Fruit fly (Drosophila melanogaster) whole organism, embryonic: ENCODE results near the gene CG3587.

ENCODE experiments used
- ATbp ChIP-seq: fragments of 200-800 bp; sonication (Bioruptor generic); optimal IDR thresholded peaks from 2 replicates; lab custom pipeline; 2017; ENCODE audit warnings: missing biosample characterization, mild to moderate bottlenecking, missing genetic modification characterization, missing genetic modification reagents
- Aef1 ChIP-seq: fragments of 200-800 bp; sonication (Bioruptor generic); IDR thresholded peaks from 3 replicates; pipeline ENCODE4 v1.3.6; 2022; ENCODE audit warnings: missing biosample characterization, missing genetic modification characterization
- Atf-2 ChIP-seq: fragments of 200-800 bp; sonication (Bioruptor generic); optimal IDR thresholded peaks from 2 replicates; lab custom pipeline; 2016; ENCODE audit warnings: missing biosample characterization, missing genetic modification characterization
- CG10431 ChIP-seq: fragments of 200-800 bp; sonication (Bioruptor generic); optimal IDR thresholded peaks from 3 replicates; lab custom pipeline; 2018; ENCODE audit warnings: missing biosample characterization, mild to moderate bottlenecking, missing genetic modification characterization
- CG10462 ChIP-seq: fragments of 200-800 bp; sonication (Bioruptor generic); optimal IDR thresholded peaks from 2 replicates; lab custom pipeline; 2016; ENCODE audit warnings: missing biosample characterization, missing genetic modification characterization
- CG11093 ChIP-seq: fragments of 200-800 bp; sonication (Bioruptor generic); IDR thresholded peaks from 3 replicates; pipeline ENCODE4 v1.3.6; 2022; ENCODE audit warnings: missing biosample characterization, missing genetic modification characterization
- CG12391 ChIP-seq: fragments of 200-800 bp; sonication (Bioruptor generic); optimal IDR thresholded peaks from 3 replicates; lab custom pipeline; 2018; ENCODE audit warnings: missing biosample characterization, mild to moderate bottlenecking, missing genetic modification characterization, moderate library complexity
- CG1529 ChIP-seq: fragments of 200-800 bp; sonication (Bioruptor generic); optimal IDR thresholded peaks from 3 replicates; lab custom pipeline; 2018; ENCODE audit warnings: missing biosample characterization, missing genetic modification characterization
- CG16779 ChIP-seq: fragments of 200-800 bp; sonication (Bioruptor generic); IDR thresholded peaks from 2 replicates; pipeline ENCODE4 v1.3.6; 2022; ENCODE audit warnings: missing biosample characterization, missing genetic modification characterization
- CG18764 ChIP-seq: fragments of 200-800 bp; sonication (Bioruptor generic); optimal IDR thresholded peaks from 3 replicates; lab custom pipeline; 2016; ENCODE audit warnings: missing biosample characterization, missing genetic modification characterization
- CG31224 ChIP-seq: fragments of 200-800 bp; sonication (Bioruptor generic); IDR thresholded peaks from 2 replicates; pipeline ENCODE4 v1.3.6; 2022; ENCODE audit warnings: missing biosample characterization, missing genetic modification characterization
- CG3838 ChIP-seq: fragments of 200-800 bp; sonication (Bioruptor generic); optimal IDR thresholded peaks from 3 replicates; lab custom pipeline; 2016; ENCODE audit warnings: missing biosample characterization, missing genetic modification characterization
- CG3995 ChIP-seq: fragments of 200-800 bp; sonication (Bioruptor generic); optimal IDR thresholded peaks from 3 replicates; lab custom pipeline; 2016; ENCODE audit warnings: missing biosample characterization, missing genetic modification characterization
- CG4360 ChIP-seq: fragments of 200-800 bp; sonication (Bioruptor generic); IDR thresholded peaks from 2 replicates; pipeline ENCODE4 v1.3.6; 2022; ENCODE audit warnings: missing biosample characterization, missing genetic modification characterization
- CG4404 ChIP-seq: fragments of 200-800 bp; sonication (Bioruptor generic); IDR thresholded peaks from 2 replicates; pipeline ENCODE4 v1.3.6; 2022; ENCODE audit warnings: missing biosample characterization, missing genetic modification characterization
- CG6175 ChIP-seq: fragments of 200-800 bp; sonication (Bioruptor generic); IDR thresholded peaks from 3 replicates; pipeline ENCODE4 v1.3.6; 2022; ENCODE audit warnings: missing biosample characterization, missing genetic modification characterization
- CG6765 ChIP-seq: fragments of 200-800 bp; sonication (Bioruptor generic); optimal IDR thresholded peaks from 3 replicates; lab custom pipeline; 2017; ENCODE audit warnings: missing biosample characterization, mild to moderate bottlenecking, missing genetic modification characterization
- CG6813 ChIP-seq: fragments of 200-800 bp; sonication (Bioruptor generic); optimal IDR thresholded peaks from 2 replicates; lab custom pipeline; 2017; ENCODE audit warnings: missing biosample characterization, missing genetic modification characterization, mild to moderate bottlenecking, moderate library complexity, missing genetic modification reagents
- CG8281 ChIP-seq: fragments of 200-800 bp; sonication (Bioruptor generic); optimal IDR thresholded peaks from 2 replicates; lab custom pipeline; 2018; ENCODE audit warnings: missing biosample characterization, mild to moderate bottlenecking, missing genetic modification characterization, moderate library complexity
- CG8359 ChIP-seq: fragments of 200-800 bp; sonication (Bioruptor generic); optimal IDR thresholded peaks from 2 replicates; lab custom pipeline; 2017; ENCODE audit warnings: missing biosample characterization, mild to moderate bottlenecking, missing genetic modification characterization, borderline replicate concordance
- Camta ChIP-seq: fragments of 200-800 bp; sonication (Bioruptor generic); optimal IDR thresholded peaks from 2 replicates; lab custom pipeline; 2016; ENCODE audit warnings: missing biosample characterization, missing genetic modification characterization
- CoRest ChIP-seq: fragments of 200-800 bp; sonication (Bioruptor generic); optimal IDR thresholded peaks from 3 replicates; lab custom pipeline; 2018; ENCODE audit warnings: missing biosample characterization, mild to moderate bottlenecking, missing genetic modification characterization, moderate library complexity
- Dek ChIP-seq: fragments of 200-800 bp; sonication (Bioruptor generic); optimal IDR thresholded peaks from 3 replicates; lab custom pipeline; 2019; ENCODE audit warnings: missing biosample characterization, mild to moderate bottlenecking, missing genetic modification characterization, moderate library complexity
- Drgx ChIP-seq: fragments of 200-800 bp; sonication (Bioruptor generic); IDR thresholded peaks from 2 replicates; pipeline ENCODE4 v1.3.6; 2022; ENCODE audit warnings: missing biosample characterization, missing genetic modification characterization
- Hand ChIP-seq: fragments of 200-800 bp; sonication (Bioruptor generic); optimal IDR thresholded peaks from 2 replicates; lab custom pipeline; 2017; ENCODE audit warnings: mild to moderate bottlenecking, missing biosample characterization, missing genetic modification reagents, missing genetic modification characterization
- Hey ChIP-seq: fragments of 200-800 bp; sonication (Bioruptor generic); optimal IDR thresholded peaks from 3 replicates; lab custom pipeline; 2018; ENCODE audit warnings: missing biosample characterization, mild to moderate bottlenecking, missing genetic modification characterization
- Lim3 ChIP-seq: fragments of 200-800 bp; sonication (Bioruptor generic); IDR thresholded peaks from 2 replicates; pipeline ENCODE4 v1.3.6; 2022; ENCODE audit warnings: missing biosample characterization, missing genetic modification characterization
- Med ChIP-seq: fragments of 200-800 bp; sonication (Bioruptor generic); peaks from one replicate; lab custom pipeline; 2016; ENCODE audit warnings: missing biosample characterization, missing genetic modification characterization, mild to moderate bottlenecking, inconsistent platforms, moderate library complexity
- NK7.1 ChIP-seq: fragments of 200-800 bp; sonication (Bioruptor generic); optimal IDR thresholded peaks from 3 replicates; lab custom pipeline; 2016; ENCODE audit warnings: missing biosample characterization, missing genetic modification characterization
- Neu2 ChIP-seq: fragments of 200-800 bp; sonication (Bioruptor generic); optimal IDR thresholded peaks from 3 replicates; lab custom pipeline; 2016; ENCODE audit warnings: missing biosample characterization, missing genetic modification characterization, borderline replicate concordance
- Nf-YB ChIP-seq: fragments of 200-800 bp; sonication (Bioruptor generic); optimal IDR thresholded peaks from 3 replicates; lab custom pipeline; 2019; ENCODE audit warnings: missing biosample characterization, mild to moderate bottlenecking, missing genetic modification characterization, moderate library complexity
- Oaz ChIP-seq: fragments of 200-800 bp; sonication (Bioruptor generic); IDR thresholded peaks from 2 replicates; pipeline ENCODE4 v1.3.6; 2022; ENCODE audit warnings: missing biosample characterization, missing genetic modification characterization
- Poxn ChIP-seq: fragments of 200-800 bp; sonication (Bioruptor generic); IDR thresholded peaks from 2 replicates; pipeline ENCODE4 v1.3.6; 2022; ENCODE audit warnings: missing biosample characterization, missing genetic modification characterization
- Ptx1 ChIP-seq: fragments of 200-800 bp; sonication (Bioruptor generic); IDR thresholded peaks from 2 replicates; pipeline ENCODE4 v1.3.6; 2022; ENCODE audit warnings: missing biosample characterization, missing genetic modification characterization
- Side ChIP-seq: fragments of 200-800 bp; sonication (Bioruptor generic); optimal IDR thresholded peaks from 2 replicates; lab custom pipeline; 2016; ENCODE audit warnings: missing biosample characterization, missing genetic modification characterization
- ab ChIP-seq: fragments of 200-800 bp; sonication (Bioruptor generic); optimal IDR thresholded peaks from 2 replicates; lab custom pipeline; 2016; ENCODE audit warnings: missing biosample characterization, missing genetic modification characterization
- ato ChIP-seq: fragments of 200-800 bp; sonication (Bioruptor generic); IDR thresholded peaks from 2 replicates; pipeline ENCODE4 v1.3.6; 2022; ENCODE audit warnings: missing biosample characterization, missing genetic modification characterization; ENCODE audit not compliant: partially characterized antibody
- bab2 ChIP-seq: fragments of 200-800 bp; sonication (Bioruptor generic); optimal IDR thresholded peaks from 2 replicates; lab custom pipeline; 2016; ENCODE audit warnings: missing biosample characterization, missing genetic modification characterization
- bbx ChIP-seq: fragments of 200-800 bp; sonication (Bioruptor generic); IDR thresholded peaks from 2 replicates; pipeline ENCODE4 v1.3.6; 2022; ENCODE audit warnings: missing biosample characterization, missing genetic modification characterization; ENCODE audit not compliant: partially characterized antibody
- caup ChIP-seq: fragments of 200-800 bp; sonication (Bioruptor generic); optimal IDR thresholded peaks from 3 replicates; lab custom pipeline; 2017; ENCODE audit warnings: missing biosample characterization, mild to moderate bottlenecking, missing genetic modification characterization, moderate library complexity; ENCODE audit not compliant: severe bottlenecking
- ftz-f1 ChIP-seq: fragments of 200-800 bp; sonication (Bioruptor generic); optimal IDR thresholded peaks from 2 replicates; lab custom pipeline; 2016; ENCODE audit warnings: missing biosample characterization, missing genetic modification characterization
- her ChIP-seq: fragments of 200-800 bp; sonication (Bioruptor generic); optimal IDR thresholded peaks from 2 replicates; lab custom pipeline; 2016; ENCODE audit warnings: missing biosample characterization, missing genetic modification characterization
- ind ChIP-seq: fragments of 200-800 bp; sonication (Bioruptor generic); optimal IDR thresholded peaks from 3 replicates; lab custom pipeline; 2016; ENCODE audit warnings: missing biosample characterization, missing genetic modification characterization
- jing ChIP-seq: fragments of 200-800 bp; sonication (Bioruptor generic); optimal IDR thresholded peaks from 2 replicates; lab custom pipeline; 2018; ENCODE audit warnings: missing biosample characterization, mild to moderate bottlenecking, missing genetic modification characterization
- lbe ChIP-seq: fragments of 200-800 bp; sonication (Bioruptor generic); optimal IDR thresholded peaks from 2 replicates; lab custom pipeline; 2016; ENCODE audit warnings: missing biosample characterization, mild to moderate bottlenecking, missing genetic modification characterization
- nau ChIP-seq: fragments of 200-800 bp; sonication (Bioruptor generic); optimal IDR thresholded peaks from 3 replicates; lab custom pipeline; 2017; ENCODE audit warnings: missing biosample characterization, mild to moderate bottlenecking, missing genetic modification characterization, missing genetic modification reagents
- ro ChIP-seq: fragments of 200-800 bp; sonication (Bioruptor generic); IDR thresholded peaks from 2 replicates; pipeline ENCODE4 v1.3.6; 2022; ENCODE audit warnings: missing biosample characterization, missing genetic modification characterization
- sens ChIP-seq: fragments of 200-800 bp; sonication (Bioruptor generic); peaks from one replicate; lab custom pipeline; 2016; ENCODE audit warnings: missing biosample characterization, missing genetic modification characterization
- trh ChIP-seq: fragments of 200-800 bp; sonication (Bioruptor generic); optimal IDR thresholded peaks from 2 replicates; lab custom pipeline; 2016; ENCODE audit warnings: missing biosample characterization, missing genetic modification characterization
- ttk ChIP-seq: fragments of 200-800 bp; sonication (Bioruptor generic); IDR thresholded peaks from 2 replicates; pipeline ENCODE4 v2.1.2; 2022; ENCODE audit warnings: missing biosample characterization, missing genetic modification characterization

CG3587 gene

DNA sequence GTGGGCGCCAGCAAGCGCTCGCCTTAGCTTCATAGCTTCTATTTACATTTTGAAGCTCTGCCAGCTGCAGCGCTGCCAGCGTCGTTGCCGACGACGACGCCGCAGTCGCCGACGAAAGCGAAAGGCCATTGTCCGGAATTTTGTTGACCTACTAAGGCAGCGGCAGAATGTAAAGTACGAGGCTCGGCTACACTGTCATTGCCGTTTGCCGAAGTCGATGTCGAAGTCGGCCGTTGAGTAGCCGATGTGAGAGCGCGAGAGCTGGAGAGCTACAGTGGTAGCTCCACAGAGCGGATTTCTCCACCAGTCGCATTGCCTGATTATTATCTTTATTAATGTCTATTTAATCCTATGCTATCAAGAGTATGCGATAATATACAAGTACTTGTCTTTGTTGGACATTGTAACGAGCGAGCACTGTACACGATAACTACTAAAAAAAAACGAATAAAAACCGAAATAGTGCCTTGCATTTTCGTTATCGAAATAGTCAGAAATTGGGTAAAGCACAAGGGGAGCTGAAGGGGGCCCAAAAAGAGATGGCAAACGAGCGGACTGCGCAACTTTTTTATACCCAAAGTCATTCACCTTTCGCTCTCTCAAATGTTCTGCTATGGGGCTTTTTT is 23.6 kb downstream of the CG3587 start (continued):
- TF ChIP-seq NK7.1 (GFP tag; lab: Kevin White, UChicago) (peak; percentile 85), Oaz (GFP tag; lab: Robert Waterston, UW) (peak; percentile 92), CG16779 (peak; percentile 91), nau (GFP tag; lab: Kevin White, UChicago) (peak; percentile 90), Atf-2 (GFP tag; lab: Kevin White, UChicago) (peak; percentile 92), Lim3 (GFP tag; lab: Robert Waterston, UW) (peak; percentile 91), CG6813 (GFP tag; lab: Kevin White, UChicago) (peak; percentile 88), bab2 (peak; percentile 93), CG8359 (GFP tag; lab: Kevin White, UChicago) (peak; percentile 81), Ptx1 (GFP tag; lab: Robert Waterston, UW) (peak; percentile 97), Med (peak; percentile 99), CG8281 (tag; lab: Kevin White, UChicago) (peak; percentile 82), lbe (GFP tag; lab: Kevin White, UChicago) (no peak), jing (GFP tag; lab: Kevin White, UChicago) (peak; percentile 92), ftz-f1 (GFP tag; lab: Kevin White, UChicago) (peak; percentile 53), Neu2 (GFP tag; lab: Kevin White, UChicago) (peak; percentile 37), ind (GFP tag; lab: Kevin White, UChicago) (peak; percentile 97), Hey (tag; lab: Kevin White, UChicago) (peak; percentile 77), CoRest (peak; percentile 94), CG4360 (GFP tag; lab: Robert Waterston, UW) (peak; percentile 63), Side (GFP tag; lab: Kevin White, UChicago) (peak; percentile 92), Nf-YB (GFP tag; lab: Kevin White, UChicago) (peak; percentile 74), CG4404 (GFP tag; lab: Robert Waterston, UW) (peak; percentile 81), ab (GFP tag; lab: Kevin White, UChicago) (peak; percentile 82), ttk (GFP tag; lab: Robert Waterston, UW) (peak; percentile 96), CG6175 (GFP tag; lab: Robert Waterston, UW) (peak; percentile 89), CG31224 (GFP tag; lab: Robert Waterston, UW) (peak; percentile 74), CG10462 (GFP tag; lab: Kevin White, UChicago) (peak; percentile 88), her (GFP tag; lab: Kevin White, UChicago) (peak; percentile 88), Aef1 (GFP tag; lab: Robert Waterston, UW) (peak; percentile 97), bbx (no peak), CG3838 (peak; percentile 76), Camta (GFP tag; lab: Kevin White, UChicago) (peak; percentile 88), CG1529 (GFP tag; lab: Kevin White, UChicago) (peak; percentile 91), CG12391 (tag; lab: Kevin White, UChicago) (peak; percentile 90), CG18764 (GFP tag; lab: Kevin White, UChicago) (peak; percentile 89), ato (GFP tag; lab: Robert Waterston, UW) (no peak), Drgx (GFP tag; lab: Robert Waterston, UW) (peak; percentile 97), ro (GFP tag; lab: Robert Waterston, UW) (peak; percentile 89), CG11093 (GFP tag; lab: Robert Waterston, UW) (peak; percentile 95), CG10431 (GFP tag; lab: Kevin White, UChicago) (peak; percentile 90), Dek (peak; percentile 92), CG3995 (peak; percentile 64), CG6765 (GFP tag; lab: Kevin White, UChicago) (peak; percentile 88), caup (GFP tag; lab: Kevin White, UChicago) (peak; percentile 92), sens (peak; percentile 99), trh (GFP tag; lab: Kevin White, UChicago) (peak; percentile 73), ATbp (GFP tag; lab: Kevin White, UChicago) (peak; percentile 97), Poxn (peak; percentile 50; the same call in 1 of the 2 replicates), Hand (peak; percentile 84)
